Worm (Caenorhabditis elegans) whole organism, L3 larva: ENCODE data around the gene gst-27.
A peak's percentile ranks its signal among the peaks of the same experiment; 100 is the strongest.
"Not testable (repeated sequence)": the region's sequence is repeated elsewhere in the genome, so short reads cannot be mapped to it uniquely, and the experiment has no call there.

ENCODE experiments used
- R02D3.7 ChIP-seq: fragments of 150-350 bp; optimal IDR thresholded peaks from 2 replicates; lab custom pipeline; 2014; ENCODE audit warnings: missing biosample characterization, missing genetic modification characterization
- aly-2 ChIP-seq: fragments of 150-350 bp; optimal IDR thresholded peaks from 2 replicates; lab custom pipeline; 2014; ENCODE audit warnings: missing biosample characterization, missing genetic modification characterization
- ama-1 ChIP-seq: fragments of 150-350 bp; optimal IDR thresholded peaks from 2 replicates; lab custom pipeline; 2018
- ceh-82 ChIP-seq: fragments of 150-350 bp; optimal IDR thresholded peaks from 2 replicates; lab custom pipeline; 2014; ENCODE audit warnings: missing biosample characterization, missing genetic modification characterization
- ceh-9 ChIP-seq: sonication (generic microtip); optimal IDR thresholded peaks from 2 replicates; lab custom pipeline; 2018; ENCODE audit warnings: missing biosample characterization, missing genetic modification characterization
- daf-12 ChIP-seq: fragments of 150-350 bp; optimal IDR thresholded peaks from 2 replicates; lab custom pipeline; 2014; ENCODE audit warnings: missing biosample characterization, missing genetic modification reagents, missing genetic modification characterization
- egl-27 ChIP-seq: sonication (generic microtip); optimal IDR thresholded peaks from 4 replicates; lab custom pipeline; 2017; ENCODE audit warnings: missing biosample characterization, missing genetic modification reagents, missing genetic modification characterization
- egl-5 ChIP-seq: fragments of 150-350 bp; optimal IDR thresholded peaks from 2 replicates; lab custom pipeline; 2017; ENCODE audit warnings: missing biosample characterization, missing genetic modification reagents, missing genetic modification characterization, inconsistent platforms
- elt-2 ChIP-seq: sonication (generic microtip); optimal IDR thresholded peaks from 2 replicates; lab custom pipeline; 2016; ENCODE audit warnings: missing genetic modification reagents, mild to moderate bottlenecking, missing genetic modification characterization, missing compliant biosample characterization
- eor-1 ChIP-seq, 2 experiments: fragments of 150-350 bp; optimal IDR thresholded peaks; 2 replicates each; lab custom pipeline; 2014 to 2018; ENCODE audit warnings: missing biosample characterization in 2 of 2, missing genetic modification characterization in 2 of 2
- fkh-10 ChIP-seq: sonication (generic microtip); optimal IDR thresholded peaks from 2 replicates; lab custom pipeline; 2017; ENCODE audit warnings: missing biosample characterization, missing genetic modification reagents, missing genetic modification characterization
- fkh-2 ChIP-seq: fragments of 150-350 bp; optimal IDR thresholded peaks from 2 replicates; lab custom pipeline; 2014; ENCODE audit warnings: missing biosample characterization, missing genetic modification reagents, missing genetic modification characterization
- fos-1 ChIP-seq: fragments of 150-350 bp; optimal IDR thresholded peaks from 2 replicates; lab custom pipeline; 2014; ENCODE audit warnings: missing biosample characterization, missing genetic modification characterization
- hmg-11 ChIP-seq: sonication (generic microtip); optimal IDR thresholded peaks from 2 replicates; lab custom pipeline; 2016; ENCODE audit warnings: missing genetic modification characterization, missing compliant biosample characterization
- jun-1 ChIP-seq: fragments of 150-350 bp; optimal IDR thresholded peaks from 2 replicates; lab custom pipeline; 2014; ENCODE audit warnings: missing biosample characterization, missing genetic modification reagents, missing genetic modification characterization
- lin-15B ChIP-seq: fragments of 150-350 bp; optimal IDR thresholded peaks from 2 replicates; lab custom pipeline; 2014; ENCODE audit warnings: missing biosample characterization, missing genetic modification characterization
- lin-39 ChIP-seq: fragments of 150-350 bp; optimal IDR thresholded peaks from 2 replicates; lab custom pipeline; 2018; ENCODE audit warnings: missing biosample characterization, missing genetic modification reagents, missing genetic modification characterization
- mdl-1 ChIP-seq: fragments of 150-350 bp; optimal IDR thresholded peaks from 2 replicates; lab custom pipeline; 2014; ENCODE audit warnings: missing biosample characterization, missing genetic modification characterization
- mml-1 ChIP-seq: fragments of 150-350 bp; sonication (generic microtip); optimal IDR thresholded peaks from 3 replicates; lab custom pipeline; 2014; ENCODE audit warnings: missing biosample characterization, missing genetic modification characterization
- nfya-1 ChIP-seq: sonication (generic microtip); optimal IDR thresholded peaks from 2 replicates; lab custom pipeline; 2017; ENCODE audit warnings: missing genetic modification characterization, mild to moderate bottlenecking, missing compliant biosample characterization, antibody characterized with exemption, moderate library complexity; ENCODE audit not compliant: insufficient read depth
- nhr-11 ChIP-seq: fragments of 150-350 bp; optimal IDR thresholded peaks from 2 replicates; lab custom pipeline; 2014; ENCODE audit warnings: missing biosample characterization, missing genetic modification characterization
- nhr-12 ChIP-seq: fragments of 150-350 bp; optimal IDR thresholded peaks from 2 replicates; lab custom pipeline; 2014; ENCODE audit warnings: missing biosample characterization, missing genetic modification characterization
- nhr-23 ChIP-seq: fragments of 150-350 bp; optimal IDR thresholded peaks from 2 replicates; lab custom pipeline; 2014; ENCODE audit warnings: missing biosample characterization, missing genetic modification reagents, missing genetic modification characterization
- nhr-237 ChIP-seq: fragments of 150-350 bp; optimal IDR thresholded peaks from 2 replicates; lab custom pipeline; 2014; ENCODE audit warnings: missing biosample characterization, missing genetic modification characterization
- nhr-28 ChIP-seq: fragments of 150-350 bp; optimal IDR thresholded peaks from 2 replicates; lab custom pipeline; 2014; ENCODE audit warnings: missing biosample characterization, missing genetic modification characterization
- nhr-67 ChIP-seq: fragments of 150-350 bp; optimal IDR thresholded peaks from 2 replicates; lab custom pipeline; 2014; ENCODE audit warnings: missing biosample characterization, missing genetic modification characterization
- nhr-76 ChIP-seq: fragments of 150-350 bp; sonication (generic microtip); optimal IDR thresholded peaks from 5 replicates; lab custom pipeline; 2014; ENCODE audit warnings: missing biosample characterization, missing genetic modification characterization
- nhr-77 ChIP-seq: fragments of 150-350 bp; optimal IDR thresholded peaks from 2 replicates; lab custom pipeline; 2014; ENCODE audit warnings: missing biosample characterization, missing genetic modification characterization
- pha-4 ChIP-seq: fragments of 150-350 bp; optimal IDR thresholded peaks from 2 replicates; lab custom pipeline; 2014; ENCODE audit warnings: missing biosample characterization, missing genetic modification reagents, missing genetic modification characterization
- pqm-1 ChIP-seq: fragments of 150-350 bp; optimal IDR thresholded peaks from 2 replicates; lab custom pipeline; 2017; ENCODE audit warnings: missing biosample characterization, missing genetic modification characterization, inconsistent platforms
- sea-2 ChIP-seq: fragments of 150-350 bp; sonication (generic microtip); optimal IDR thresholded peaks from 4 replicates; lab custom pipeline; 2014; ENCODE audit warnings: missing biosample characterization, missing genetic modification reagents, missing genetic modification characterization
- skn-1 ChIP-seq: fragments of 150-350 bp; optimal IDR thresholded peaks from 2 replicates; lab custom pipeline; 2014; ENCODE audit warnings: missing biosample characterization, missing genetic modification characterization
- snpc-4 ChIP-seq: fragments of 150-350 bp; optimal IDR thresholded peaks from 2 replicates; lab custom pipeline; 2014; ENCODE audit warnings: missing biosample characterization, missing genetic modification characterization
- tbx-2 ChIP-seq: sonication (generic microtip); optimal IDR thresholded peaks from 2 replicates; lab custom pipeline; 2016; ENCODE audit warnings: mild to moderate bottlenecking, missing genetic modification characterization, missing compliant biosample characterization
- unc-39 ChIP-seq: sonication (generic microtip); optimal IDR thresholded peaks from 4 replicates; lab custom pipeline; 2017; ENCODE audit warnings: missing biosample characterization, missing genetic modification characterization
- ztf-11 ChIP-seq: fragments of 150-350 bp; optimal IDR thresholded peaks from 2 replicates; lab custom pipeline; 2014; ENCODE audit warnings: missing biosample characterization, missing genetic modification characterization
- ztf-4 ChIP-seq: fragments of 150-350 bp; optimal IDR thresholded peaks from 2 replicates; lab custom pipeline; 2014; ENCODE audit warnings: missing biosample characterization, missing genetic modification characterization

The gst-27 gene

DNA sequence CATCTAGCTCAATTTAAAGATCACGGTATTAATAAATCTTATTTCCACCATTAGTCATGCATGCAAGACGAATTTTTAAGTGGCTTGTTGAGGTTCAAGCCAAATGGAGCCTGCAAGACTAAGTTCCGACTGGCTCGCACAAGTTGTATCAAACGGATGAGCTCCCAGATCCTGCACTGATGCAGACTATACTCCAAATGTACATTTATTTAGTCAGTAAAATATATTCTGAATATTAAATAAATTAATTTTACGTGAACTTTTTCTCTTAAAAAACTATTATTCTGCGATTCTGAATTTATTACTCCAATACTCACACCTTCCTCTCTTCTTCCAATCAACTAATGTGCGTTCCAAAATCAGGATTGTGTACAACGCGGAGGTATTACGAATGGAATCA is 10.1 kb upstream of the gst-27 start, which contains the start of gene Y53F4B.36:
TSS of gene Y53F4B.36 (plus strand) at position 301 of the 400 bp plus-strand sequence.
- TF ChIP-seq ama-1 (lab: Kevin White, UChicago) = no peak
- TF ChIP-seq tbx-2 = no peak
- no peak for TF ChIP-seq fos-1 (tag; lab: Kevin White, UChicago)
- no peak for TF ChIP-seq egl-5 (tag; lab: Kevin White, UChicago)
- TF ChIP-seq nhr-28 (tag; lab: Kevin White, UChicago) = no peak
- TF ChIP-seq nhr-12 = no peak
- TF ChIP-seq fkh-10 (GFP tag; lab: Kevin White, UChicago) = no peak
- TF ChIP-seq ceh-82 (tag; lab: Kevin White, UChicago) = no peak
- TF ChIP-seq nhr-76 (tag; lab: Kevin White, UChicago) = no peak
- TF ChIP-seq nfya-1 (tag; lab: Kevin White, UChicago) = no peak
- no peak for TF ChIP-seq nhr-77 (tag; lab: Kevin White, UChicago)
- TF ChIP-seq pqm-1 (tag; lab: Kevin White, UChicago) = no peak
- no peak for TF ChIP-seq ztf-11 (tag; lab: Kevin White, UChicago)
- TF ChIP-seq egl-27 (tag; lab: Kevin White, UChicago) = no peak

ce11 chrII:15174915-15175548 is 9.5 kb upstream of the gst-27 start, which contains the start of gene gst-31:
gst-31 (minus strand) TSS chrII:15174965.
- TF ChIP-seq fos-1 (tag; lab: Kevin White, UChicago) (no peak), nhr-76 (tag; lab: Kevin White, UChicago) (no peak), jun-1 (no peak), nhr-77 (tag; lab: Kevin White, UChicago) (no peak), lin-15B (tag; lab: Kevin White, UChicago) (no peak), tbx-2 (no peak), nhr-28 (tag; lab: Kevin White, UChicago) (no peak), ceh-9 (tag; lab: Kevin White, UChicago) (no peak), egl-5 (tag; lab: Kevin White, UChicago) (no peak), fkh-2 (tag; lab: Kevin White, UChicago) (no peak), aly-2 (no peak), mdl-1 (tag; lab: Kevin White, UChicago) (no peak), nhr-11 (tag; lab: Kevin White, UChicago) (no peak), daf-12 (no peak), eor-1 (tag; optimal IDR thresholded peaks at IDR 0.05; lab: Kevin White, UChicago) (no peak), nhr-237 (tag; lab: Kevin White, UChicago) (no peak), R02D3.7 (tag; lab: Kevin White, UChicago) (no peak)

- no peak for TF ChIP-seq nhr-67
- TF ChIP-seq snpc-4 = no peak
- peak; percentile 54 for TF ChIP-seq pha-4
- TF ChIP-seq aly-2 = no peak
- TF ChIP-seq nfya-1 (tag; lab: Kevin White, UChicago) = peak; percentile 37
- TF ChIP-seq unc-39 = no peak
- TF ChIP-seq skn-1 (tag; lab: Kevin White, UChicago) = peak; percentile 76
- no peak for TF ChIP-seq nhr-23 (tag; lab: Kevin White, UChicago)
- no peak for TF ChIP-seq hmg-11
- TF ChIP-seq lin-39 (tag; lab: Kevin White, UChicago) = peak; percentile 46
- TF ChIP-seq nhr-77 (tag; lab: Kevin White, UChicago) = no peak
- no peak for TF ChIP-seq daf-12
Measured at ce11 chrII:15173174-15173573, 7.6 kb upstream of the gst-27 start.

DNA sequence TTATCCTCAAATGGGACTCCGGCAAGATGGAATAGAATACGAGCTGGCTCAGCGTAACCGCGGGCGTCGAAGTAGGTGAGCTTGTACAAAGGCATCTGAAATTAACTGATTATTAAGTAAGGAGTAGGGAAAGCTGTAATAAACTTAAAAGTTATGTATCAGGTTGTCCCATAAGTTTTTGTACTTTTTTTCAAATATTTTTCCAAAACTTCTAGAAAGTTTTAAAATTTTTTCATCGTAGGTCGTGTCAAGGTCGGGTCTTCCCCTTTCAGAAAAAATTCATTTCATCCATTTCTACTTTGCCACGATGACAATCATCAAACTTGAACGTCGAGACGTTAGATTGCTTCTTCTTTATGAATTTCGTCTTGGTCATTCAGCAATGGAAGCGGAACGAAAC is 6.3 kb upstream of the gst-27 start, which contains the start of gene gst-39:
TSS of gene gst-39 (minus strand) at position 101 of the 400 bp plus-strand sequence.
- TF ChIP-seq ceh-9, pqm-1, mml-1 (tag; lab: Kevin White, UChicago): not testable (repeated sequence)

DNA sequence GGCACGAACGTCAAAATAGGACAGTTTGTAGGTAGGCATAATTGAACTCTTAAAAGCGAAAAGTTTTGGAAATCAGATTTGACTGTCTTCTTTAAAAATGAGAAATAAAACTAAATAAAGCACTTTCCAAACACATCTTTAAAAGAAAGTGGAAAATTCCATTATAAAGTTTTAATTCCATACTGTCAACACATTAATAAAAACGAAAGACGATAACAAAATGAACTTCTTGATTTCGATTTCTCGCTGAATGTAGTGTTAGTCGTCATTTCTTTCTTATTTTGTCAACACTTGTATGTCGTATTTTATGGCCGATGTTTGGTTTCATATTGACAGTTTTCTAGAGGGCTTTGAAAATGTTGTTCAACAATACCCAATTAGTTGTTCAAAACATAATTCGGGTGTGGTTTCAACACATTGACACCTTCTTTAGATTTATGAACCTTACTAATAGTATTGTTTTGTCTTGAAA is 4.3 kb upstream of the gst-27 start, which contains the start of gene gst-29:
TSS of gene gst-29 (minus strand) at position 51 of the 472 bp plus-strand sequence.
- TF ChIP-seq ztf-4 (tag; lab: Kevin White, UChicago) = no peak
- TF ChIP-seq pqm-1 (tag; lab: Kevin White, UChicago) = peak; percentile 33
- no peak for TF ChIP-seq egl-27 (tag; lab: Kevin White, UChicago)
- TF ChIP-seq pha-4 = peak; percentile 43
- TF ChIP-seq elt-2 (tag; lab: Kevin White, UChicago) = peak; percentile 6
- TF ChIP-seq sea-2 (GFP tag; lab: Kevin White, UChicago) = no peak
